Fruit fly (Drosophila melanogaster) whole organism, prepupa: ENCODE data around the gene slmo.

ENCODE experiments used
- CG11294 ChIP-seq: fragments of 200-800 bp; sonication (Bioruptor generic); IDR thresholded peaks from 2 replicates; pipeline ENCODE4 v1.3.6; 2022; ENCODE audit warnings: missing biosample characterization, missing genetic modification characterization
- CG11762 ChIP-seq: fragments of 200-800 bp; sonication (Bioruptor generic); optimal IDR thresholded peaks from 3 replicates; lab custom pipeline; 2016; ENCODE audit warnings: missing biosample characterization, missing genetic modification characterization; ENCODE audit not compliant: insufficient read depth
- CG11902 ChIP-seq: fragments of 200-800 bp; sonication (Bioruptor generic); optimal IDR thresholded peaks from 3 replicates; lab custom pipeline; 2016; ENCODE audit warnings: missing biosample characterization, missing genetic modification characterization
- CG15336 ChIP-seq: fragments of 200-800 bp; sonication (Bioruptor generic); IDR thresholded peaks from 2 replicates; pipeline ENCODE4 v1.3.6; 2022; ENCODE audit warnings: missing biosample characterization, missing genetic modification characterization
- CG16779 ChIP-seq: fragments of 200-800 bp; sonication (Bioruptor generic); optimal IDR thresholded peaks from 3 replicates; lab custom pipeline; 2017; ENCODE audit warnings: missing biosample characterization, mild to moderate bottlenecking, missing genetic modification characterization
- CG31627 ChIP-seq: fragments of 200-800 bp; sonication (Bioruptor generic); optimal IDR thresholded peaks from 3 replicates; lab custom pipeline; 2016; ENCODE audit warnings: missing biosample characterization, missing genetic modification characterization
- CG34406 ChIP-seq: fragments of 200-800 bp; sonication (Bioruptor generic); optimal IDR thresholded peaks from 3 replicates; lab custom pipeline; 2016; ENCODE audit warnings: missing biosample characterization, missing genetic modification characterization
- CG4318 ChIP-seq: fragments of 200-800 bp; sonication (Bioruptor generic); optimal IDR thresholded peaks from 3 replicates; lab custom pipeline; 2017; ENCODE audit warnings: missing biosample characterization, mild to moderate bottlenecking, missing genetic modification characterization
- CG6163 ChIP-seq: fragments of 200-800 bp; sonication (Bioruptor generic); IDR thresholded peaks from 3 replicates; pipeline ENCODE4 v1.3.6; 2022; ENCODE audit warnings: missing biosample characterization, missing genetic modification characterization
- CG6808 ChIP-seq: fragments of 200-800 bp; sonication (Bioruptor generic); optimal IDR thresholded peaks from 3 replicates; lab custom pipeline; 2017; ENCODE audit warnings: missing biosample characterization, missing genetic modification characterization, mild to moderate bottlenecking, moderate library complexity, missing genetic modification reagents
- CG6854 ChIP-seq: fragments of 200-800 bp; sonication (Bioruptor generic); optimal IDR thresholded peaks from 2 replicates; lab custom pipeline; 2017; ENCODE audit warnings: missing biosample characterization, mild to moderate bottlenecking, missing genetic modification characterization
- CG7368 ChIP-seq: fragments of 200-800 bp; sonication (Bioruptor generic); optimal IDR thresholded peaks from 3 replicates; lab custom pipeline; 2016; ENCODE audit warnings: missing biosample characterization, missing genetic modification characterization
- CG8119 ChIP-seq: fragments of 200-800 bp; sonication (Bioruptor generic); IDR thresholded peaks from 3 replicates; pipeline ENCODE4 v1.3.6; 2022; ENCODE audit warnings: missing biosample characterization, missing genetic modification characterization
- CG9139 ChIP-seq: fragments of 200-800 bp; sonication (Bioruptor generic); optimal IDR thresholded peaks from 3 replicates; lab custom pipeline; 2017; ENCODE audit warnings: missing biosample characterization, mild to moderate bottlenecking, missing genetic modification characterization
- Eip75B ChIP-seq: fragments of 200-800 bp; sonication (Bioruptor generic); optimal IDR thresholded peaks from 3 replicates; lab custom pipeline; 2016; ENCODE audit warnings: missing biosample characterization, missing genetic modification characterization
- Eip78C ChIP-seq: fragments of 200-800 bp; sonication (Bioruptor generic); peaks from one replicate; lab custom pipeline; 2016; ENCODE audit warnings: missing biosample characterization, missing genetic modification characterization
- Ets21C ChIP-seq: fragments of 200-800 bp; sonication (Bioruptor generic); optimal IDR thresholded peaks from 3 replicates; lab custom pipeline; 2016; ENCODE audit warnings: missing biosample characterization, missing genetic modification characterization
- Gug ChIP-seq: fragments of 200-800 bp; sonication (Bioruptor generic); IDR thresholded peaks from 2 replicates; pipeline ENCODE4 v1.3.6; 2022; ENCODE audit warnings: missing biosample characterization, missing genetic modification characterization
- Hr39 ChIP-seq: fragments of 200-800 bp; sonication (Bioruptor generic); optimal IDR thresholded peaks from 2 replicates; lab custom pipeline; 2016; ENCODE audit warnings: missing biosample characterization, missing genetic modification characterization
- Hr4 ChIP-seq: fragments of 200-800 bp; sonication (Bioruptor generic); optimal IDR thresholded peaks from 3 replicates; lab custom pipeline; 2016; ENCODE audit warnings: missing biosample characterization, missing genetic modification characterization
- Met ChIP-seq: fragments of 200-800 bp; sonication (Bioruptor generic); optimal IDR thresholded peaks from 3 replicates; lab custom pipeline; 2016; ENCODE audit warnings: missing biosample characterization, missing genetic modification characterization
- OdsH ChIP-seq: fragments of 200-800 bp; sonication (Bioruptor generic); optimal IDR thresholded peaks from 3 replicates; lab custom pipeline; 2016; ENCODE audit warnings: missing biosample characterization, missing genetic modification characterization
- Smox ChIP-seq: fragments of 200-800 bp; sonication (Bioruptor generic); optimal IDR thresholded peaks from 3 replicates; lab custom pipeline; 2016; ENCODE audit warnings: missing biosample characterization, missing genetic modification characterization
- Sox14 ChIP-seq: fragments of 200-800 bp; sonication (Bioruptor generic); optimal IDR thresholded peaks from 3 replicates; lab custom pipeline; 2016; ENCODE audit warnings: missing biosample characterization, missing genetic modification characterization
- Sox15 ChIP-seq: fragments of 200-800 bp; sonication (Bioruptor generic); optimal IDR thresholded peaks from 3 replicates; lab custom pipeline; 2016; ENCODE audit warnings: missing biosample characterization, missing genetic modification characterization
- achi ChIP-seq: fragments of 200-800 bp; sonication (Bioruptor generic); optimal IDR thresholded peaks from 3 replicates; lab custom pipeline; 2016; ENCODE audit warnings: missing biosample characterization, missing genetic modification characterization
- acj6 ChIP-seq: fragments of 200-800 bp; sonication (Bioruptor generic); optimal IDR thresholded peaks from 3 replicates; lab custom pipeline; 2016; ENCODE audit warnings: missing biosample characterization, missing genetic modification characterization
- dac ChIP-seq: fragments of 200-800 bp; sonication (Bioruptor generic); optimal IDR thresholded peaks from 2 replicates; lab custom pipeline; 2017; ENCODE audit warnings: missing biosample characterization, mild to moderate bottlenecking, missing genetic modification characterization
- dsx ChIP-seq: fragments of 200-800 bp; optimal IDR thresholded peaks from 3 replicates; lab custom pipeline; 2019; ENCODE audit warnings: missing biosample characterization, mild to moderate bottlenecking, missing genetic modification characterization, moderate library complexity; ENCODE audit not compliant: poor library complexity, severe bottlenecking
- eg ChIP-seq: fragments of 200-800 bp; sonication (Bioruptor generic); IDR thresholded peaks from 3 replicates; pipeline ENCODE4 v1.3.6; 2022; ENCODE audit warnings: missing biosample characterization, missing genetic modification characterization
- esn ChIP-seq: fragments of 200-800 bp; sonication (Bioruptor generic); optimal IDR thresholded peaks from 2 replicates; lab custom pipeline; 2016; ENCODE audit warnings: missing biosample characterization, mild to moderate bottlenecking, missing genetic modification characterization, moderate library complexity
- lz ChIP-seq: fragments of 200-800 bp; sonication (Bioruptor generic); optimal IDR thresholded peaks from 3 replicates; lab custom pipeline; 2016; ENCODE audit warnings: missing biosample characterization, missing genetic modification characterization
- net ChIP-seq: fragments of 200-800 bp; sonication (Bioruptor generic); optimal IDR thresholded peaks from 3 replicates; lab custom pipeline; 2016; ENCODE audit warnings: missing biosample characterization, missing genetic modification characterization
- salr ChIP-seq, 2 experiments: fragments of 200-800 bp; sonication (Bioruptor generic); optimal IDR thresholded peaks; 3 replicates each; lab custom pipeline; 2016 to 2018; ENCODE audit warnings: missing biosample characterization in 2 of 2, missing genetic modification characterization in 2 of 2, mild to moderate bottlenecking in 1 of 2
- ss ChIP-seq, 2 experiments: fragments of 200-800 bp; sonication (Bioruptor generic); optimal IDR thresholded peaks; 2 replicates in 1 of 2; 3 replicates in 1 of 2; lab custom pipeline; 2017 to 2018; ENCODE audit warnings: mild to moderate bottlenecking in 2 of 2, missing biosample characterization in 2 of 2, missing genetic modification characterization in 2 of 2, moderate library complexity in 1 of 2
- svp ChIP-seq: fragments of 200-800 bp; sonication (Bioruptor generic); peaks from one replicate; lab custom pipeline; 2016; ENCODE audit warnings: missing biosample characterization, missing genetic modification characterization
- vri ChIP-seq: fragments of 200-800 bp; sonication (Bioruptor generic); optimal IDR thresholded peaks from 3 replicates; lab custom pipeline; 2016; ENCODE audit warnings: missing biosample characterization, mild to moderate bottlenecking, missing genetic modification characterization

Gene slmo

dm6 chr2L:6006508-6007232 lies 41.8 kb downstream of the slmo start, which contains the start of gene Gal:
Gene Gal, minus strand, starts transcription at chr2L:6006827.
- peak; percentile 73 for TF ChIP-seq svp (GFP tag; lab: Kevin White, UChicago)
- 0 out of 2 replicates have a peak, but pooled peaks have one; percentile 29 for TF ChIP-seq CG15336
- TF ChIP-seq Hr4 (GFP tag; lab: Kevin White, UChicago), result no peak
- no peak for TF ChIP-seq CG6808 (GFP tag; lab: Kevin White, UChicago)

- TF ChIP-seq esn (GFP tag; lab: Kevin White, UChicago) (peak; percentile 9), CG11902 (no peak), Eip78C (GFP tag; lab: Kevin White, UChicago) (peak; percentile 41), CG16779 (tag; lab: Kevin White, UChicago) (no peak)
Measured at dm6 chr2L:6000065-6000464, 48.4 kb downstream of the slmo start, which contains the start of gene Tsp26A. Gene Tsp26A, plus strand, starts transcription at chr2L:6000228.

- no peak for TF ChIP-seq CG7368
- TF ChIP-seq vri (GFP tag; lab: Kevin White, UChicago), result peak; percentile 28
- peak; percentile 43 for TF ChIP-seq Eip78C (GFP tag; lab: Kevin White, UChicago)
- peak; percentile 41 for TF ChIP-seq Sox14 (GFP tag; lab: Kevin White, UChicago)
- TF ChIP-seq lz, result no peak
- no peak for TF ChIP-seq Ets21C (GFP tag; lab: Kevin White, UChicago)
- TF ChIP-seq CG34406, result no peak
- TF ChIP-seq Hr39 (GFP tag; lab: Kevin White, UChicago), result no peak
- TF ChIP-seq CG9139 (GFP tag; lab: Kevin White, UChicago), result no peak
- peak; percentile 45; the same call in 1 of the 2 replicates for TF ChIP-seq CG15336
- TF ChIP-seq CG6163 (GFP tag; lab: Robert Waterston, UW), result 0 out of 3 replicates have a peak, but pooled peaks have one; percentile 16
- no peak for TF ChIP-seq OdsH
- no peak for TF ChIP-seq achi (GFP tag; lab: Kevin White, UChicago)
- TF ChIP-seq CG31627 (GFP tag; lab: Kevin White, UChicago), result no peak
- no peak for TF ChIP-seq net
- TF ChIP-seq Met (GFP tag; lab: Kevin White, UChicago), result peak; percentile 17
- TF ChIP-seq dac, result no peak
- TF ChIP-seq esn (GFP tag; lab: Kevin White, UChicago), result peak; percentile 23
- TF ChIP-seq CG8119 (GFP tag; lab: Robert Waterston, UW), result 0 out of 3 replicates have a peak, but pooled peaks have one; percentile 26
- TF ChIP-seq Gug (GFP tag; lab: Robert Waterston, UW), result no peak
- TF ChIP-seq dsx (GFP tag; lab: Kevin White, UChicago), result no peak
- TF ChIP-seq CG11294 (GFP tag; lab: Robert Waterston, UW), result no peak
- no peak for TF ChIP-seq Smox (GFP tag; lab: Kevin White, UChicago)
- peak; percentile 41; the same call in 1 of the 3 replicates for TF ChIP-seq eg (GFP tag; lab: Robert Waterston, UW)
- TF ChIP-seq Eip75B (GFP tag; lab: Kevin White, UChicago), result peak; percentile 17
- peak; percentile 96 for TF ChIP-seq svp (GFP tag; lab: Kevin White, UChicago)
- TF ChIP-seq CG6854 (GFP tag; lab: Kevin White, UChicago), result peak; percentile 20
- TF ChIP-seq ss (GFP tag; optimal IDR thresholded peaks at IDR 0.05; lab: Kevin White, UChicago), result peak in 1 of 2 experiments; percentile 7
- no peak for TF ChIP-seq Sox15 (GFP tag; lab: Kevin White, UChicago)
Measured at dm6 chr2L:5999247-5999646, 49.3 kb downstream of the slmo start, which contains the start of gene Kdm5. Gene Kdm5, minus strand, starts transcription at chr2L:5999501.

dm6 chr2L:5998383-5998782 lies 50.1 kb downstream of the slmo start:
- TF ChIP-seq achi (GFP tag; lab: Kevin White, UChicago), result no peak
- no peak for TF ChIP-seq CG34406
- TF ChIP-seq CG4318 (GFP tag; lab: Kevin White, UChicago), result no peak
- TF ChIP-seq salr (GFP tag; optimal IDR thresholded peaks at IDR 0.05; lab: Kevin White, UChicago), result no peak
- TF ChIP-seq CG11762 (GFP tag; lab: Kevin White, UChicago), result no peak
- TF ChIP-seq acj6 (GFP tag; lab: Kevin White, UChicago), result no peak
- peak; percentile 11; the same call in 1 of the 2 replicates for TF ChIP-seq CG15336
- no peak for TF ChIP-seq CG7368
- no peak for TF ChIP-seq OdsH
